Worm (Caenorhabditis elegans): Measurements from ENCODE around the gene C55A6.4.

The C55A6.4 gene

DNA sequence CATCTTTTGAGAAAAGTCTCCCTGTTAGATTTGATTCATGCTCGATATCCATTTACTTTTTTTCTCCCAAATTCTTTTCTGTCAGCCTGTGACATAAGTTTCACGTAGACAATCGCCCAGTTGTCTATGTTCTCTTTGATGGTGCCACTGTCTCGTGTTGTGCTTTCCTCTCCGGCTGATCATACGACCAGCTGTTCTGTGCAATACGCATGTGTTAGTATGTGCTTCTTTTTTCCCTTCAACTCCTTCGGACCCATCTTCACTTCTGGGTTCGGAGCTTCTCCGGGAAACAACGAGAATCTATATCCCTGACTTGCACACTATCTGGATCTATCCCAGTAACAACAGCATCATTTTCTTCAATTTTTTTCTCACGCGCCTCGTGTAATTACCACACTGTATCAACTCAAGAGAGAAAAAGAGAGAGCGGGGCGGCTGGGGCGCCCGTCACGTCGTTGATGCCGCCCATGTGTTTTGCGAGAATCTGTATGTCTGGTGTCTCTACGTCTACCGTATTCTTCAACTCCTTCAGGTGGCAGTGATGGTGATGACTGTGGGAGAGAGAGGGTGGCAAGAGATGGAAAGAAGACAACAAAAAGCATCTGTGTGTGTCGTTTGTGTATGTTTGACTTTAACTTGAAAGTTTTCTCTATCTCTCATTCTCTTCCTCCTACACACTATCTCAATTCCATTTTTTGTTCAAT, 14.3 kb upstream of the C55A6.4 start:
- TF ChIP-seq unc-62 (GFP tag; optimal IDR thresholded peaks at IDR 0.05): peak; percentile 62
- no peak for TF ChIP-seq mml-1 (tag; optimal IDR thresholded peaks at IDR 0.05)
- no peak for TF ChIP-seq ZK546.5 (tag; optimal IDR thresholded peaks at IDR 0.05)
- no peak for TF ChIP-seq ceh-82 (tag; optimal IDR thresholded peaks at IDR 0.05)
- no peak for TF ChIP-seq nhr-12 (tag; optimal IDR thresholded peaks at IDR 0.05)
- TF ChIP-seq elt-3 (tag; optimal IDR thresholded peaks at IDR 0.05): peak in 1 of 3 experiments; percentile 43
- TF ChIP-seq snpc-4 (tag; optimal IDR thresholded peaks at IDR 0.05): peak; percentile 36
- TF ChIP-seq nhr-67 (tag; optimal IDR thresholded peaks at IDR 0.05): no peak
- no peak for TF ChIP-seq nhr-237 (tag; optimal IDR thresholded peaks at IDR 0.05)
- peak; percentile 21 for TF ChIP-seq egl-5 (tag; optimal IDR thresholded peaks at IDR 0.05)
- TF ChIP-seq fkh-10 (GFP tag; optimal IDR thresholded peaks at IDR 0.05): no peak
- no peak for TF ChIP-seq fkh-2 (tag; optimal IDR thresholded peaks at IDR 0.05)
- peak; percentile 95 for TF ChIP-seq nhr-25 (tag; optimal IDR thresholded peaks at IDR 0.05)
- TF ChIP-seq skn-1 (tag; optimal IDR thresholded peaks at IDR 0.05): peak; percentile 73
- peak; percentile 58 for TF ChIP-seq elt-1 (tag; optimal IDR thresholded peaks at IDR 0.05)
- peak; percentile 52 for TF ChIP-seq nfya-1 (tag; optimal IDR thresholded peaks at IDR 0.05; ENCODE audit: insufficient read depth)
- peak; percentile 58 for TF ChIP-seq lsy-12 (tag; optimal IDR thresholded peaks at IDR 0.05)
- TF ChIP-seq unc-39 (tag; optimal IDR thresholded peaks at IDR 0.05): no peak
- TF ChIP-seq elt-2 (tag; optimal IDR thresholded peaks at IDR 0.05): peak; percentile 88
- no peak for TF ChIP-seq ztf-11 (tag; optimal IDR thresholded peaks at IDR 0.05)
- TF ChIP-seq daf-12 (tag; optimal IDR thresholded peaks at IDR 0.05): no peak
- peak; percentile 82 for TF ChIP-seq jun-1 (tag; optimal IDR thresholded peaks at IDR 0.05)
- no peak for TF ChIP-seq zag-1 (tag; optimal IDR thresholded peaks at IDR 0.05)
- no peak for TF ChIP-seq aly-2 (tag; optimal IDR thresholded peaks at IDR 0.05)
- peak; percentile 96 for TF ChIP-seq pha-4 (tag; optimal IDR thresholded peaks at IDR 0.05)
- TF ChIP-seq sea-2 (GFP tag; optimal IDR thresholded peaks at IDR 0.05): no peak
- peak; percentile 54 for TF ChIP-seq tbx-2 (tag; optimal IDR thresholded peaks at IDR 0.05)
- no peak for TF ChIP-seq lin-15B (tag; optimal IDR thresholded peaks at IDR 0.05)
- peak; percentile 35 for TF ChIP-seq ceh-28 (tag; optimal IDR thresholded peaks at IDR 0.05)
- peak; percentile 28 for TF ChIP-seq nhr-23 (tag; optimal IDR thresholded peaks at IDR 0.05)
- TF ChIP-seq ama-1 (optimal IDR thresholded peaks at IDR 0.05): no peak
- TF ChIP-seq ceh-16 (tag; optimal IDR thresholded peaks at IDR 0.05): no peak
- no peak for TF ChIP-seq eor-1 (tag; optimal IDR thresholded peaks at IDR 0.05)
- no peak for TF ChIP-seq nhr-77 (tag; optimal IDR thresholded peaks at IDR 0.05)
- no peak for TF ChIP-seq hmg-11 (tag; optimal IDR thresholded peaks at IDR 0.05)
- TF ChIP-seq lin-39 (tag; optimal IDR thresholded peaks at IDR 0.05): peak; percentile 42
- peak; percentile 18 for TF ChIP-seq ztf-4 (tag; optimal IDR thresholded peaks at IDR 0.05)
- TF ChIP-seq ceh-9 (tag; optimal IDR thresholded peaks at IDR 0.05): no peak
- TF ChIP-seq nhr-76 (tag; optimal IDR thresholded peaks at IDR 0.05): no peak
- peak; percentile 70 for TF ChIP-seq nhr-43 (tag; optimal IDR thresholded peaks at IDR 0.05; ENCODE audit: poor library complexity, severe bottlenecking)
- TF ChIP-seq fos-1 (tag; optimal IDR thresholded peaks at IDR 0.05): no peak
- peak; percentile 81 for TF ChIP-seq pqm-1 (tag; optimal IDR thresholded peaks at IDR 0.05)
- peak; percentile 77 for TF ChIP-seq mdl-1 (tag; optimal IDR thresholded peaks at IDR 0.05)
- TF ChIP-seq R02D3.7 (tag; optimal IDR thresholded peaks at IDR 0.05): no peak
- TF ChIP-seq nhr-28 (tag; optimal IDR thresholded peaks at IDR 0.05): no peak
- no peak for TF ChIP-seq nhr-11 (tag; optimal IDR thresholded peaks at IDR 0.05)
- TF ChIP-seq egl-27 (tag; optimal IDR thresholded peaks at IDR 0.05): peak; percentile 85
